Worm (Caenorhabditis elegans) whole organism, young adult: Measurements from ENCODE around the gene smc-4.

Source experiments
- B0035.1 ChIP-seq: sonication (generic microtip); optimal IDR thresholded peaks from 2 replicates; lab custom pipeline; 2016; ENCODE audit warnings: missing genetic modification characterization, mild to moderate bottlenecking, missing compliant biosample characterization, missing genotype, missing genetic modification reagents
- C06A6.2 ChIP-seq: fragments of 200-800 bp; sonication (Bioruptor generic); conservative IDR thresholded peaks from 2 replicates; pipeline ENCODE4 v1.3.6; 2022; ENCODE audit warnings: missing genetic modification characterization, missing compliant biosample characterization
- C17E4.6 ChIP-seq: fragments of 200-800 bp; sonication (Bioruptor generic); IDR thresholded peaks from 2 replicates; pipeline ENCODE4 v1.3.6; 2022; ENCODE audit warnings: missing genetic modification reagents, missing genetic modification characterization, missing compliant biosample characterization
- D2030.7 ChIP-seq: fragments of 200-800 bp; sonication (Bioruptor generic); IDR thresholded peaks from 2 replicates; pipeline ENCODE4 v1.3.6; 2022; ENCODE audit warnings: missing genetic modification reagents, missing genetic modification characterization, missing compliant biosample characterization
- F23B12.7 ChIP-seq: sonication (generic microtip); optimal IDR thresholded peaks from 2 replicates; lab custom pipeline; 2017; ENCODE audit warnings: missing genetic modification characterization, mild to moderate bottlenecking, missing compliant biosample characterization, antibody characterized with exemption, moderate library complexity; ENCODE audit not compliant: insufficient read depth
- F52B5.7 ChIP-seq: sonication (generic microtip); optimal IDR thresholded peaks from 2 replicates; lab custom pipeline; 2016; ENCODE audit warnings: mild to moderate bottlenecking, missing genetic modification characterization, missing compliant biosample characterization
- F57A8.1 ChIP-seq: fragments of 200-800 bp; sonication (Bioruptor generic); optimal IDR thresholded peaks from 2 replicates; lab custom pipeline; 2018; ENCODE audit warnings: mild to moderate bottlenecking, missing genetic modification characterization, moderate library complexity, missing compliant biosample characterization
- K12H6.12 ChIP-seq: fragments of 200-800 bp; sonication (Bioruptor generic); optimal IDR thresholded peaks from 2 replicates; lab custom pipeline; 2018; ENCODE audit warnings: mild to moderate bottlenecking, missing genetic modification characterization, missing compliant biosample characterization
- Y53G8AR.9 ChIP-seq: fragments of 200-800 bp; sonication (Bioruptor generic); conservative IDR thresholded peaks from 2 replicates; pipeline ENCODE4 v1.3.6; 2022; ENCODE audit warnings: missing genetic modification reagents, missing genetic modification characterization, missing compliant biosample characterization
- Y79H2A.3 ChIP-seq: fragments of 200-800 bp; sonication (Bioruptor generic); conservative IDR thresholded peaks from 2 replicates; pipeline ENCODE4 v1.3.6; 2022; ENCODE audit warnings: missing genetic modification reagents, missing genetic modification characterization, missing compliant biosample characterization
- Y95B8A.8 ChIP-seq: fragments of 200-800 bp; sonication (Bioruptor generic); IDR thresholded peaks from 2 replicates; pipeline ENCODE4 v1.3.6; 2022; ENCODE audit warnings: missing genetic modification reagents, missing genetic modification characterization, missing compliant biosample characterization
- aptf-2 ChIP-seq: fragments of 200-800 bp; sonication (Bioruptor generic); conservative IDR thresholded peaks from 2 replicates; pipeline ENCODE4 v1.3.6; 2022; ENCODE audit warnings: missing genetic modification reagents, missing genetic modification characterization, missing compliant biosample characterization
- attf-5 ChIP-seq: fragments of 200-800 bp; sonication (Bioruptor generic); optimal IDR thresholded peaks from 2 replicates; lab custom pipeline; 2018; ENCODE audit warnings: mild to moderate bottlenecking, missing genetic modification characterization, missing compliant biosample characterization
- cebp-1 ChIP-seq, 2 experiments: fragments of 200-800 bp in 1 of 2; sonication (Bioruptor generic) in 1 of 2; sonication (generic microtip) in 1 of 2; IDR thresholded peaks in 1 of 2; optimal IDR thresholded peaks in 1 of 2; 2 replicates each; pipeline versions ENCODE4 v1.3.6 to Lab custom; 2017 to 2022; ENCODE audit warnings: missing compliant biosample characterization in 2 of 2, missing genetic modification characterization in 2 of 2, mild to moderate bottlenecking in 1 of 2, missing genetic modification reagents in 1 of 2, moderate library complexity in 1 of 2
- cebp-2 ChIP-seq: fragments of 200-800 bp; sonication (Bioruptor generic); IDR thresholded peaks from 2 replicates; pipeline ENCODE4 v1.3.6; 2022; ENCODE audit warnings: missing genetic modification characterization, missing compliant biosample characterization
- ceh-79 ChIP-seq: sonication (generic microtip); optimal IDR thresholded peaks from 2 replicates; lab custom pipeline; 2017; ENCODE audit warnings: mild to moderate bottlenecking, missing genetic modification characterization, missing compliant biosample characterization
- dox-1 ChIP-seq: fragments of 200-800 bp; sonication (Bioruptor generic); IDR thresholded peaks from 2 replicates; pipeline ENCODE4 v1.3.6; 2022; ENCODE audit warnings: missing genetic modification reagents, missing genetic modification characterization, missing compliant biosample characterization
- dpl-1 ChIP-seq: fragments of 150-350 bp; optimal IDR thresholded peaks from 2 replicates; lab custom pipeline; 2014; ENCODE audit warnings: missing biosample characterization, missing genetic modification reagents, missing genetic modification characterization
- egl-18 ChIP-seq: fragments of 200-800 bp; sonication (Bioruptor generic); IDR thresholded peaks from 2 replicates; pipeline ENCODE4 v1.3.6; 2022; ENCODE audit warnings: missing genetic modification reagents, missing genetic modification characterization, missing compliant biosample characterization
- ets-4 ChIP-seq: fragments of 200-800 bp; sonication (Bioruptor generic); optimal IDR thresholded peaks from 2 replicates; lab custom pipeline; 2018; ENCODE audit warnings: mild to moderate bottlenecking, missing genetic modification characterization, missing compliant biosample characterization
- him-1 ChIP-seq: sonication (generic microtip); optimal IDR thresholded peaks from 2 replicates; lab custom pipeline; 2016; ENCODE audit warnings: missing genotype, missing genetic modification reagents, missing genetic modification characterization, missing compliant biosample characterization
- hlh-12 ChIP-seq: sonication (generic microtip); optimal IDR thresholded peaks from 2 replicates; lab custom pipeline; 2016; ENCODE audit warnings: missing genetic modification characterization, missing compliant biosample characterization
- hmg-1.2 ChIP-seq: fragments of 200-800 bp; sonication (Bioruptor generic); IDR thresholded peaks from 2 replicates; pipeline ENCODE4 v1.3.6; 2022; ENCODE audit warnings: missing genetic modification reagents, missing genetic modification characterization, missing compliant biosample characterization
- hrde-1 ChIP-seq: sonication (generic microtip); optimal IDR thresholded peaks from 2 replicates; lab custom pipeline; 2016; ENCODE audit warnings: missing genetic modification characterization, mild to moderate bottlenecking, missing compliant biosample characterization, moderate library complexity, missing genotype, missing genetic modification reagents, borderline replicate concordance
- hsf-1 ChIP-seq: fragments of 200-800 bp; sonication (Bioruptor generic); IDR thresholded peaks from 2 replicates; pipeline ENCODE4 v1.3.6; 2022; ENCODE audit warnings: missing genetic modification reagents, missing genetic modification characterization, missing compliant biosample characterization
- let-607 ChIP-seq, 2 experiments: fragments of 200-800 bp in 1 of 2; sonication (Bioruptor generic) in 1 of 2; sonication (generic microtip) in 1 of 2; optimal IDR thresholded peaks; 2 replicates each; lab custom pipeline; 2016 to 2018; ENCODE audit warnings: mild to moderate bottlenecking in 2 of 2, missing compliant biosample characterization in 2 of 2, missing genetic modification characterization in 2 of 2, moderate library complexity in 2 of 2, missing genotype in 1 of 2
- lin-26 ChIP-seq: fragments of 200-800 bp; sonication (Bioruptor generic); IDR thresholded peaks from 2 replicates; pipeline ENCODE4 v1.3.6; 2022; ENCODE audit warnings: missing genetic modification reagents, missing genetic modification characterization, missing compliant biosample characterization
- lir-1 ChIP-seq: fragments of 200-800 bp; sonication (Bioruptor generic); conservative IDR thresholded peaks from 2 replicates; pipeline ENCODE4 v1.3.6; 2022; ENCODE audit warnings: missing genetic modification reagents, missing genetic modification characterization, missing compliant biosample characterization
- lsl-1 ChIP-seq: fragments of 200-800 bp; sonication (Bioruptor generic); optimal IDR thresholded peaks from 2 replicates; lab custom pipeline; 2018; ENCODE audit warnings: mild to moderate bottlenecking, missing genetic modification characterization, moderate library complexity, missing compliant biosample characterization
- lsy-27 ChIP-seq: sonication (generic microtip); optimal IDR thresholded peaks from 2 replicates; lab custom pipeline; 2017; ENCODE audit warnings: missing genetic modification characterization, mild to moderate bottlenecking, missing compliant biosample characterization, antibody characterized with exemption, missing genotype, borderline replicate concordance; ENCODE audit not compliant: insufficient read depth
- madf-3 ChIP-seq: fragments of 200-800 bp; sonication (Bioruptor generic); IDR thresholded peaks from 2 replicates; pipeline ENCODE4 v1.3.6; 2022; ENCODE audit warnings: missing genetic modification reagents, missing genetic modification characterization, missing compliant biosample characterization
- madf-8 ChIP-seq: fragments of 200-800 bp; sonication (Bioruptor generic); conservative IDR thresholded peaks from 2 replicates; pipeline ENCODE4 v1.3.6; 2022; ENCODE audit warnings: missing genetic modification reagents, missing genetic modification characterization, missing compliant biosample characterization
- mel-28 ChIP-seq: sonication (generic microtip); optimal IDR thresholded peaks from 2 replicates; lab custom pipeline; 2016; ENCODE audit warnings: borderline replicate concordance, mild to moderate bottlenecking, missing genetic modification characterization, missing compliant biosample characterization
- nhr-120 ChIP-seq: fragments of 200-800 bp; sonication (Bioruptor generic); IDR thresholded peaks from 2 replicates; pipeline ENCODE4 v1.3.6; 2022; ENCODE audit warnings: missing genetic modification characterization, missing compliant biosample characterization
- nhr-179 ChIP-seq: sonication (generic microtip); optimal IDR thresholded peaks from 2 replicates; lab custom pipeline; 2016; ENCODE audit warnings: mild to moderate bottlenecking, missing genetic modification characterization, missing compliant biosample characterization
- nhr-80 ChIP-seq: sonication (generic microtip); optimal IDR thresholded peaks from 2 replicates; lab custom pipeline; 2016; ENCODE audit warnings: missing genetic modification characterization, missing compliant biosample characterization
- rec-8 ChIP-seq, 2 experiments: sonication (generic microtip); optimal IDR thresholded peaks; 2 replicates each; lab custom pipeline; 2016; ENCODE audit warnings: mild to moderate bottlenecking in 2 of 2, missing genetic modification characterization in 2 of 2, missing genetic modification reagents in 2 of 2, missing genotype in 2 of 2, missing biosample characterization in 1 of 2, missing compliant biosample characterization in 1 of 2, moderate library complexity in 1 of 2
- repo-1 ChIP-seq: sonication (generic microtip); optimal IDR thresholded peaks from 2 replicates; lab custom pipeline; 2017; ENCODE audit warnings: mild to moderate bottlenecking, missing genetic modification characterization, missing compliant biosample characterization
- rpc-1 ChIP-seq, 2 experiments: fragments of 150-350 bp in 1 of 2; sonication (generic microtip) in 1 of 2; optimal IDR thresholded peaks; 2 replicates each; lab custom pipeline; 2014 to 2018; ENCODE audit warnings: missing biosample characterization in 1 of 2, missing genetic modification characterization in 1 of 2, missing genetic modification reagents in 1 of 2, missing genotype in 1 of 2
- snpc-1.1 ChIP-seq: sonication (generic microtip); optimal IDR thresholded peaks from 2 replicates; lab custom pipeline; 2017; ENCODE audit warnings: missing genetic modification characterization, mild to moderate bottlenecking, missing compliant biosample characterization, antibody characterized with exemption, moderate library complexity, missing genotype, missing genetic modification reagents; ENCODE audit not compliant: insufficient read depth
- snpc-3.4 ChIP-seq: sonication (generic microtip); optimal IDR thresholded peaks from 2 replicates; lab custom pipeline; 2017; ENCODE audit warnings: missing genetic modification characterization, mild to moderate bottlenecking, missing compliant biosample characterization, antibody characterized with exemption, moderate library complexity, missing genotype, missing genetic modification reagents
- somi-1 ChIP-seq: fragments of 200-800 bp; sonication (Bioruptor generic); optimal IDR thresholded peaks from 2 replicates; lab custom pipeline; 2018; ENCODE audit warnings: mild to moderate bottlenecking, missing genetic modification characterization, missing compliant biosample characterization
- tbp1 ChIP-seq: fragments of 200-800 bp; sonication (Bioruptor generic); optimal IDR thresholded peaks from 2 replicates; lab custom pipeline; 2018; ENCODE audit warnings: mild to moderate bottlenecking, missing genetic modification characterization, missing compliant biosample characterization
- zfh-2 ChIP-seq: fragments of 200-800 bp; sonication (Bioruptor generic); conservative IDR thresholded peaks from 2 replicates; pipeline ENCODE4 v1.3.6; 2022; ENCODE audit warnings: missing genetic modification reagents, missing genetic modification characterization, missing compliant biosample characterization
- zim-3 ChIP-seq: sonication (generic microtip); optimal IDR thresholded peaks from 2 replicates; lab custom pipeline; 2017; ENCODE audit warnings: mild to moderate bottlenecking, missing genetic modification characterization, moderate library complexity, missing compliant biosample characterization
- ztf-18 ChIP-seq: sonication (generic microtip); optimal IDR thresholded peaks from 2 replicates; lab custom pipeline; 2016; ENCODE audit warnings: missing genotype, mild to moderate bottlenecking, missing genetic modification characterization, missing compliant biosample characterization

The smc-4 gene

ce11 chrIII:4568455-4568854, 18.8 kb upstream of the smc-4 start, which contains the start of gene idhg-1 (continued):
- TF ChIP-seq F57A8.1 (no peak), rec-8 (tag; optimal IDR thresholded peaks at IDR 0.05; lab: Kevin White, UChicago) (peak; percentile 55 to 59), hrde-1 (tag; lab: Kevin White, UChicago) (no peak), hlh-12 (tag; lab: Kevin White, UChicago) (no peak), C17E4.6 (GFP tag; lab: Robert Waterston, UW) (no peak), snpc-1.1 (tag; lab: Kevin White, UChicago) (no peak), lir-1 (GFP tag; lab: Robert Waterston, UW) (no peak), F52B5.7 (tag; lab: Kevin White, UChicago) (no peak), ztf-18 (peak; percentile 51), somi-1 (GFP tag; lab: Kevin White, UChicago) (no peak), let-607 (tag; optimal IDR thresholded peaks at IDR 0.05; lab: Kevin White, UChicago) (peak in 1 of 2 experiments; percentile 11), rpc-1 (optimal IDR thresholded peaks at IDR 0.05; lab: Kevin White, UChicago) (peak; percentile 55), rpc-1 (tag; optimal IDR thresholded peaks at IDR 0.05; lab: Kevin White, UChicago) (no peak), tbp1 (GFP tag; lab: Kevin White, UChicago) (peak; percentile 53), dox-1 (GFP tag; lab: Robert Waterston, UW) (peak; percentile 71; the same call in 1 of the 2 replicates), cebp-1 (GFP tag; IDR thresholded peaks at IDR 0.05; lab: Robert Waterston, UW) (no peak), cebp-1 (tag; optimal IDR thresholded peaks at IDR 0.05; lab: Kevin White, UChicago) (peak; percentile 71), egl-18 (GFP tag; lab: Robert Waterston, UW) (no peak), D2030.7 (GFP tag; lab: Robert Waterston, UW) (no peak), C06A6.2 (GFP tag; lab: Robert Waterston, UW) (no peak), Y79H2A.3 (GFP tag; lab: Robert Waterston, UW) (no peak), him-1 (tag; lab: Kevin White, UChicago) (peak; percentile 80), B0035.1 (peak; percentile 5), repo-1 (tag; lab: Kevin White, UChicago) (no peak), attf-5 (peak; percentile 78), hmg-1.2 (GFP tag; lab: Robert Waterston, UW) (peak; percentile 61), dpl-1 (GFP tag; lab: Kevin White, UChicago) (no peak), hsf-1 (no peak), nhr-80 (tag; lab: Kevin White, UChicago) (peak; percentile 59), lsy-27 (no peak), Y95B8A.8 (GFP tag; lab: Robert Waterston, UW) (no peak), nhr-179 (tag; lab: Kevin White, UChicago) (no peak), mel-28 (tag; lab: Kevin White, UChicago) (no peak), madf-3 (no peak), lin-26 (GFP tag; lab: Robert Waterston, UW) (no peak), ceh-79 (tag; lab: Kevin White, UChicago) (no peak), snpc-3.4 (tag; lab: Kevin White, UChicago) (no peak), zim-3 (tag; lab: Kevin White, UChicago) (peak; percentile 7), nhr-120 (GFP tag; lab: Robert Waterston, UW) (no peak), madf-8 (GFP tag; lab: Robert Waterston, UW) (no peak), zfh-2 (GFP tag; lab: Robert Waterston, UW) (no peak), aptf-2 (no peak), Y53G8AR.9 (no peak), lsl-1 (peak; percentile 42), F23B12.7 (tag; lab: Kevin White, UChicago) (peak; percentile 19), cebp-2 (GFP tag; lab: Robert Waterston, UW) (no peak), K12H6.12 (tag; lab: Kevin White, UChicago) (peak; percentile 45), ets-4 (GFP tag; lab: Kevin White, UChicago) (no peak)
